Worm (Caenorhabditis elegans) whole organism, young adult: ENCODE data around the gene M163.8.

Experiments
- D2030.7 ChIP-seq: fragments of 200-800 bp; sonication (Bioruptor generic); IDR thresholded peaks from 2 replicates; pipeline ENCODE4 v1.3.6; 2022; ENCODE audit warnings: missing genetic modification reagents, missing genetic modification characterization, missing compliant biosample characterization
- F23B12.7 ChIP-seq: sonication (generic microtip); optimal IDR thresholded peaks from 2 replicates; lab custom pipeline; 2017; ENCODE audit warnings: missing genetic modification characterization, mild to moderate bottlenecking, missing compliant biosample characterization, antibody characterized with exemption, moderate library complexity; ENCODE audit not compliant: insufficient read depth
- atf-7 ChIP-seq: sonication (generic microtip); optimal IDR thresholded peaks from 2 replicates; lab custom pipeline; 2017; ENCODE audit warnings: mild to moderate bottlenecking, missing genetic modification characterization, missing compliant biosample characterization
- ceh-40 ChIP-seq: fragments of 200-800 bp; sonication (Bioruptor generic); IDR thresholded peaks from 2 replicates; pipeline ENCODE4 v1.3.6; 2022; ENCODE audit warnings: missing genetic modification characterization, missing compliant biosample characterization
- egrh-3 ChIP-seq: fragments of 200-800 bp; sonication (Bioruptor generic); IDR thresholded peaks from 2 replicates; pipeline ENCODE4 v1.3.6; 2022; ENCODE audit warnings: missing genetic modification reagents, missing genetic modification characterization, missing compliant biosample characterization
- lin-54 ChIP-seq: fragments of 200-800 bp; sonication (Bioruptor generic); optimal IDR thresholded peaks from 2 replicates; lab custom pipeline; 2018; ENCODE audit warnings: mild to moderate bottlenecking, missing genetic modification characterization, missing compliant biosample characterization
- mel-28 ChIP-seq: sonication (generic microtip); optimal IDR thresholded peaks from 2 replicates; lab custom pipeline; 2016; ENCODE audit warnings: borderline replicate concordance, mild to moderate bottlenecking, missing genetic modification characterization, missing compliant biosample characterization
- pha-4 ChIP-seq: fragments of 150-350 bp; sonication (generic microtip); optimal IDR thresholded peaks from 2 replicates; lab custom pipeline; 2014; ENCODE audit warnings: missing biosample characterization, missing genetic modification reagents, missing genetic modification characterization
- unc-62 ChIP-seq: fragments of 150-350 bp; optimal IDR thresholded peaks from 2 replicates; lab custom pipeline; 2014; ENCODE audit warnings: missing biosample characterization, missing genetic modification reagents, missing genetic modification characterization

ce11 chrX:14513462-14513861 is 28.5 kb downstream of the M163.8 start:
- TF ChIP-seq unc-62 (GFP tag; lab: Kevin White, UChicago), result no peak
- TF ChIP-seq pha-4, result no peak
- no peak for TF ChIP-seq F23B12.7 (tag; lab: Kevin White, UChicago)
- TF ChIP-seq D2030.7, result no peak
- no peak for TF ChIP-seq ceh-40
- TF ChIP-seq mel-28 (tag; lab: Kevin White, UChicago), result no peak
- TF ChIP-seq atf-7 (tag; lab: Kevin White, UChicago), result no peak
- no peak for TF ChIP-seq egrh-3 (GFP tag; lab: Robert Waterston, UW)
- no peak for TF ChIP-seq lin-54 (GFP tag; lab: Kevin White, UChicago)
